Worm (Caenorhabditis elegans) whole organism, L3 larva: ENCODE measurements around the gene Y51H4A.935.
A peak's percentile ranks its signal among the peaks of the same experiment; 100 is the strongest.

ENCODE experiments used
- R02D3.7 ChIP-seq: fragments of 150-350 bp; optimal IDR thresholded peaks from 2 replicates; lab custom pipeline; 2014; ENCODE audit warnings: missing biosample characterization, missing genetic modification characterization
- ZK546.5 ChIP-seq: sonication (generic microtip); optimal IDR thresholded peaks from 2 replicates; lab custom pipeline; 2017; ENCODE audit warnings: missing biosample characterization, missing genetic modification characterization
- aly-2 ChIP-seq: fragments of 150-350 bp; optimal IDR thresholded peaks from 2 replicates; lab custom pipeline; 2014; ENCODE audit warnings: missing biosample characterization, missing genetic modification characterization
- ama-1 ChIP-seq: fragments of 150-350 bp; optimal IDR thresholded peaks from 2 replicates; lab custom pipeline; 2018
- ceh-16 ChIP-seq: sonication (generic microtip); optimal IDR thresholded peaks from 2 replicates; lab custom pipeline; 2017; ENCODE audit warnings: missing biosample characterization, missing genetic modification characterization
- ceh-28 ChIP-seq: fragments of 150-350 bp; optimal IDR thresholded peaks from 2 replicates; lab custom pipeline; 2014; ENCODE audit warnings: missing biosample characterization, missing genetic modification reagents, missing genetic modification characterization
- ceh-82 ChIP-seq: fragments of 150-350 bp; optimal IDR thresholded peaks from 2 replicates; lab custom pipeline; 2014; ENCODE audit warnings: missing biosample characterization, missing genetic modification characterization
- ceh-9 ChIP-seq: sonication (generic microtip); optimal IDR thresholded peaks from 2 replicates; lab custom pipeline; 2018; ENCODE audit warnings: missing biosample characterization, missing genetic modification characterization
- daf-12 ChIP-seq: fragments of 150-350 bp; optimal IDR thresholded peaks from 2 replicates; lab custom pipeline; 2014; ENCODE audit warnings: missing biosample characterization, missing genetic modification reagents, missing genetic modification characterization
- egl-27 ChIP-seq: sonication (generic microtip); optimal IDR thresholded peaks from 4 replicates; lab custom pipeline; 2017; ENCODE audit warnings: missing biosample characterization, missing genetic modification reagents, missing genetic modification characterization
- egl-5 ChIP-seq: fragments of 150-350 bp; optimal IDR thresholded peaks from 2 replicates; lab custom pipeline; 2017; ENCODE audit warnings: missing biosample characterization, missing genetic modification reagents, missing genetic modification characterization, inconsistent platforms
- elt-2 ChIP-seq: sonication (generic microtip); optimal IDR thresholded peaks from 2 replicates; lab custom pipeline; 2016; ENCODE audit warnings: missing genetic modification reagents, mild to moderate bottlenecking, missing genetic modification characterization, missing compliant biosample characterization
- elt-3 ChIP-seq, 3 experiments: fragments of 150-350 bp in 1 of 3; sonication (generic microtip) in 2 of 3; optimal IDR thresholded peaks; 2 replicates in 2 of 3; 4 replicates in 1 of 3; lab custom pipeline; 2014 to 2017; ENCODE audit warnings: missing biosample characterization in 3 of 3, missing genetic modification characterization in 3 of 3
- eor-1 ChIP-seq, 2 experiments: fragments of 150-350 bp; optimal IDR thresholded peaks; 2 replicates each; lab custom pipeline; 2014 to 2018; ENCODE audit warnings: missing biosample characterization in 2 of 2, missing genetic modification characterization in 2 of 2
- fkh-10 ChIP-seq: sonication (generic microtip); optimal IDR thresholded peaks from 2 replicates; lab custom pipeline; 2017; ENCODE audit warnings: missing biosample characterization, missing genetic modification reagents, missing genetic modification characterization
- fos-1 ChIP-seq: fragments of 150-350 bp; optimal IDR thresholded peaks from 2 replicates; lab custom pipeline; 2014; ENCODE audit warnings: missing biosample characterization, missing genetic modification characterization
- hmg-11 ChIP-seq: sonication (generic microtip); optimal IDR thresholded peaks from 2 replicates; lab custom pipeline; 2016; ENCODE audit warnings: missing genetic modification characterization, missing compliant biosample characterization
- jun-1 ChIP-seq: fragments of 150-350 bp; optimal IDR thresholded peaks from 2 replicates; lab custom pipeline; 2014; ENCODE audit warnings: missing biosample characterization, missing genetic modification reagents, missing genetic modification characterization
- lin-15B ChIP-seq: fragments of 150-350 bp; optimal IDR thresholded peaks from 2 replicates; lab custom pipeline; 2014; ENCODE audit warnings: missing biosample characterization, missing genetic modification characterization
- lin-39 ChIP-seq: fragments of 150-350 bp; optimal IDR thresholded peaks from 2 replicates; lab custom pipeline; 2018; ENCODE audit warnings: missing biosample characterization, missing genetic modification reagents, missing genetic modification characterization
- lsy-12 ChIP-seq: sonication (generic microtip); optimal IDR thresholded peaks from 2 replicates; lab custom pipeline; 2016; ENCODE audit warnings: mild to moderate bottlenecking, missing genetic modification characterization, missing compliant biosample characterization
- mdl-1 ChIP-seq: fragments of 150-350 bp; optimal IDR thresholded peaks from 2 replicates; lab custom pipeline; 2014; ENCODE audit warnings: missing biosample characterization, missing genetic modification characterization
- mml-1 ChIP-seq: fragments of 150-350 bp; sonication (generic microtip); optimal IDR thresholded peaks from 3 replicates; lab custom pipeline; 2014; ENCODE audit warnings: missing biosample characterization, missing genetic modification characterization
- nfya-1 ChIP-seq: sonication (generic microtip); optimal IDR thresholded peaks from 2 replicates; lab custom pipeline; 2017; ENCODE audit warnings: missing genetic modification characterization, mild to moderate bottlenecking, missing compliant biosample characterization, antibody characterized with exemption, moderate library complexity; ENCODE audit not compliant: insufficient read depth
- nhr-12 ChIP-seq: fragments of 150-350 bp; optimal IDR thresholded peaks from 2 replicates; lab custom pipeline; 2014; ENCODE audit warnings: missing biosample characterization, missing genetic modification characterization
- nhr-23 ChIP-seq: fragments of 150-350 bp; optimal IDR thresholded peaks from 2 replicates; lab custom pipeline; 2014; ENCODE audit warnings: missing biosample characterization, missing genetic modification reagents, missing genetic modification characterization
- nhr-237 ChIP-seq: fragments of 150-350 bp; optimal IDR thresholded peaks from 2 replicates; lab custom pipeline; 2014; ENCODE audit warnings: missing biosample characterization, missing genetic modification characterization
- nhr-25 ChIP-seq: sonication (generic microtip); optimal IDR thresholded peaks from 2 replicates; lab custom pipeline; 2017; ENCODE audit warnings: missing biosample characterization, missing genetic modification characterization
- nhr-28 ChIP-seq: fragments of 150-350 bp; optimal IDR thresholded peaks from 2 replicates; lab custom pipeline; 2014; ENCODE audit warnings: missing biosample characterization, missing genetic modification characterization
- nhr-43 ChIP-seq: sonication (generic microtip); optimal IDR thresholded peaks from 2 replicates; lab custom pipeline; 2016; ENCODE audit warnings: mild to moderate bottlenecking, missing genetic modification characterization, missing compliant biosample characterization; ENCODE audit not compliant: poor library complexity, severe bottlenecking
- nhr-67 ChIP-seq: fragments of 150-350 bp; optimal IDR thresholded peaks from 2 replicates; lab custom pipeline; 2014; ENCODE audit warnings: missing biosample characterization, missing genetic modification characterization
- nhr-76 ChIP-seq: fragments of 150-350 bp; sonication (generic microtip); optimal IDR thresholded peaks from 5 replicates; lab custom pipeline; 2014; ENCODE audit warnings: missing biosample characterization, missing genetic modification characterization
- nhr-77 ChIP-seq: fragments of 150-350 bp; optimal IDR thresholded peaks from 2 replicates; lab custom pipeline; 2014; ENCODE audit warnings: missing biosample characterization, missing genetic modification characterization
- pha-4 ChIP-seq: fragments of 150-350 bp; optimal IDR thresholded peaks from 2 replicates; lab custom pipeline; 2014; ENCODE audit warnings: missing biosample characterization, missing genetic modification reagents, missing genetic modification characterization
- pqm-1 ChIP-seq: fragments of 150-350 bp; optimal IDR thresholded peaks from 2 replicates; lab custom pipeline; 2017; ENCODE audit warnings: missing biosample characterization, missing genetic modification characterization, inconsistent platforms
- sea-2 ChIP-seq: fragments of 150-350 bp; sonication (generic microtip); optimal IDR thresholded peaks from 4 replicates; lab custom pipeline; 2014; ENCODE audit warnings: missing biosample characterization, missing genetic modification reagents, missing genetic modification characterization
- skn-1 ChIP-seq: fragments of 150-350 bp; optimal IDR thresholded peaks from 2 replicates; lab custom pipeline; 2014; ENCODE audit warnings: missing biosample characterization, missing genetic modification characterization
- snpc-4 ChIP-seq: fragments of 150-350 bp; optimal IDR thresholded peaks from 2 replicates; lab custom pipeline; 2014; ENCODE audit warnings: missing biosample characterization, missing genetic modification characterization
- unc-39 ChIP-seq: sonication (generic microtip); optimal IDR thresholded peaks from 4 replicates; lab custom pipeline; 2017; ENCODE audit warnings: missing biosample characterization, missing genetic modification characterization
- unc-62 ChIP-seq: fragments of 150-350 bp; sonication (generic microtip); optimal IDR thresholded peaks from 4 replicates; lab custom pipeline; 2014; ENCODE audit warnings: missing biosample characterization, missing genetic modification reagents, missing genetic modification characterization
- zag-1 ChIP-seq: fragments of 150-350 bp; optimal IDR thresholded peaks from 2 replicates; lab custom pipeline; 2014; ENCODE audit warnings: missing biosample characterization, missing genetic modification characterization
- ztf-4 ChIP-seq: fragments of 150-350 bp; optimal IDR thresholded peaks from 2 replicates; lab custom pipeline; 2014; ENCODE audit warnings: missing biosample characterization, missing genetic modification characterization

Gene Y51H4A.935

DNA sequence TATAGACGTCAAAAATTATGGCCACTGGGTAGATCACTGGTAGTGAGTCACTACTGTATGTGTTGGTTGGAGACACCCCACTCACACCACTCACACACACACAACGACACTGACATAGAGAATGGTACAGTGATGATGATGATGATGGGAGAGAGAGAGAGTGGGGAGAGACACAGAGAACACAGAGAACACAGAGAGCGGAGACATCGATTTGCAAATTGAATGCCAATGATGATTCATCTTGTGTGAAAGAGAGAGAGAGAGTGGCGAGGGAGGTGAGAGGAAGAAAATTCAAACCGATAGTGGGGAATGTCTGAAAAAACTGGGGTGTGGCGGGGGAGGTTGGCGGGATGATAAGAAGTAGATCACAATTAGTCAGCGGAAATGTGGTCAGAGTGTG, 17.1 kb downstream of the Y51H4A.935 start:
- TF ChIP-seq mdl-1 (tag; lab: Kevin White, UChicago) (no peak), mml-1 (tag; lab: Kevin White, UChicago) (no peak), ceh-9 (tag; lab: Kevin White, UChicago) (no peak), nhr-77 (tag; lab: Kevin White, UChicago) (no peak), elt-3 (tag; optimal IDR thresholded peaks at IDR 0.05; lab: Kevin White, UChicago) (no peak), jun-1 (tag; lab: Kevin White, UChicago) (peak; percentile 94), nhr-43 (tag; lab: Kevin White, UChicago) (no peak), nhr-28 (tag; lab: Kevin White, UChicago) (no peak), sea-2 (GFP tag; lab: Kevin White, UChicago) (no peak), ama-1 (lab: Kevin White, UChicago) (peak; percentile 71), unc-39 (tag; lab: Kevin White, UChicago) (no peak), nhr-25 (tag; lab: Kevin White, UChicago) (peak; percentile 88), lin-39 (tag; lab: Kevin White, UChicago) (peak; percentile 51), snpc-4 (tag; lab: Kevin White, UChicago) (no peak), eor-1 (tag; optimal IDR thresholded peaks at IDR 0.05; lab: Kevin White, UChicago) (no peak), fos-1 (tag; lab: Kevin White, UChicago) (peak; percentile 83), egl-5 (peak; percentile 57), ztf-4 (tag; lab: Kevin White, UChicago) (no peak), skn-1 (peak; percentile 41), pha-4 (tag; lab: Kevin White, UChicago) (peak; percentile 63), nhr-23 (tag; lab: Kevin White, UChicago) (peak; percentile 66), nfya-1 (tag; lab: Kevin White, UChicago) (peak; percentile 43), egl-27 (tag; lab: Kevin White, UChicago) (no peak), nhr-237 (tag; lab: Kevin White, UChicago) (no peak), fkh-10 (GFP tag; lab: Kevin White, UChicago) (no peak), aly-2 (tag; lab: Kevin White, UChicago) (no peak), ceh-82 (no peak), lin-15B (peak; percentile 1), nhr-76 (no peak), ceh-28 (tag; lab: Kevin White, UChicago) (peak; percentile 75), hmg-11 (peak; percentile 55), ZK546.5 (no peak), pqm-1 (tag; lab: Kevin White, UChicago) (peak; percentile 70), daf-12 (tag; lab: Kevin White, UChicago) (no peak), unc-62 (GFP tag; lab: Kevin White, UChicago) (no peak), ceh-16 (tag; lab: Kevin White, UChicago) (no peak), zag-1 (no peak), elt-2 (tag; lab: Kevin White, UChicago) (peak; percentile 76), R02D3.7 (tag; lab: Kevin White, UChicago) (no peak), nhr-12 (no peak)

DNA sequence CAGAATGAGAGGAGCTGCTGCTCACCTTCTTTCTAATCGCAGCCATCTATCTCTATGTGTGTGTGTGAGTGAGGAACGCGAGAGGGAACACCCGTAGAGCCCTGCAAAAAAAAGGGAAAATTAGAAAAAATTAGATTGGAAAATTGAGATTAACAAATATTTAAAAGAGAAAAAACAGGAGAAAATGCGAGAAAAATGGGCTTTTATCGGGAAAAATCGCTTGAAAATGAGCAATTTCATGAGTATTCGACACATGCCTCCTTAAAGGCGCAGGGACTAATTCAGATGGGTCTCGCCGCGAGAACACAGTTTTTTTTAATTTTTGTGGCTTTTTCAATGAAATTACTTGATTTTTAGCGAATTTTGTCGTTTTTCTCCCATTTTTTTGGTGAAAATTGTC, 18.1 kb downstream of the Y51H4A.935 start, which contains the start of gene rho-1:
Gene rho-1, minus strand, starts transcription at position 101 of the 400 bp plus-strand sequence.
- no peak for TF ChIP-seq egl-27 (tag; lab: Kevin White, UChicago)
- TF ChIP-seq aly-2 (tag; lab: Kevin White, UChicago) = no peak
- TF ChIP-seq ceh-16 (tag; lab: Kevin White, UChicago) = no peak
- TF ChIP-seq nhr-43 (tag; lab: Kevin White, UChicago) = no peak
- no peak for TF ChIP-seq lsy-12 (tag; lab: Kevin White, UChicago)
- no peak for TF ChIP-seq unc-62 (GFP tag; lab: Kevin White, UChicago)
- TF ChIP-seq eor-1 (tag; optimal IDR thresholded peaks at IDR 0.05; lab: Kevin White, UChicago) = no peak
- no peak for TF ChIP-seq ceh-9 (tag; lab: Kevin White, UChicago)
- TF ChIP-seq nhr-12 = no peak
- TF ChIP-seq nhr-67 (tag; lab: Kevin White, UChicago) = no peak
- TF ChIP-seq lin-39 (tag; lab: Kevin White, UChicago) = no peak
- no peak for TF ChIP-seq ama-1 (lab: Kevin White, UChicago)
